Fruit fly (Drosophila melanogaster): Measurements from ENCODE around the gene Lim3.

The Lim3 gene

DNA sequence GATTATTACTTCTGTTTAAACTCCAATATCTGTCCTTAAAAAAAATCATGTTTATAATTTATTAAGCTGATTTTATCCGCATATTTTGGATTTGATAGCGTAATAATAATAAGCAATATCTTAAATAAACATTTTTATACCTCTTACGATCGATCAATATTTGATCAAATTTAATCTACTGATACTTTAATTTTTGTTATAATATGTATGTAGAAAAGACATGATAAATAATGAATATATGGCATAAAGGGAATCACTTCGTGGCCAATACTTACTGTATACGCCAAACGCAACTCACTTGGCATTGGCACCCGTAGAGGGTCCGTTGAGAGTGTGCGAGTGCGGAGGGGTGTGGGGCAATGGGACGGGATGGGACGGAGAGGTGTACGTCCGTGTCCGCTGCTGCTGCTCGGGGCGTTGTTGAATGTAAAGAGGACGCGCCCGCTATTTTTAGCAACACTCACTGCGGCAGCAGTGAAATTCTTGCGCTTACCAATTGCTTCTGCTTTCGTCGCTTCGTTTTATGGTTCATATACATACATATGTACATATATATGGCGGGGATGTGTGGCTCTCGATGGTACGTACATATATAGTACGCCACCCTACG is 72.0 kb downstream of the Lim3 start:
- TF ChIP-seq CG8301 (tag; optimal IDR thresholded peaks at IDR 0.05) (peak; percentile 27), CG13204 (GFP tag; optimal IDR thresholded peaks at IDR 0.05) (peak; percentile 86), CG14655 (GFP tag; optimal IDR thresholded peaks at IDR 0.05) (no peak), Pif1A (GFP tag; optimal IDR thresholded peaks at IDR 0.05) (no peak), CG34367 (tag; optimal IDR thresholded peaks at IDR 0.05) (no peak), CG8159 (tag; optimal IDR thresholded peaks at IDR 0.05) (no peak), CG9948 (tag; optimal IDR thresholded peaks at IDR 0.05) (peak; percentile 18), CG10348 (GFP tag; IDR thresholded peaks at IDR 0.05) (no peak), D1 (tag; optimal IDR thresholded peaks at IDR 0.05) (no peak), EcR (GFP tag; optimal IDR thresholded peaks at IDR 0.05) (no peak), fd96Ca (GFP tag; IDR thresholded peaks at IDR 0.05) (no peak), rn (GFP tag; IDR thresholded peaks at IDR 0.05) (no peak), Pif1B (GFP tag; optimal IDR thresholded peaks at IDR 0.05) (no peak), CG4496 (GFP tag; IDR thresholded peaks at IDR 0.05) (peak; percentile 47; the same call in 2 of the 3 replicates), Ets98B (GFP tag; IDR thresholded peaks at IDR 0.05) (peak; percentile 20; the same call in 1 of the 2 replicates), gl (tag; optimal IDR thresholded peaks at IDR 0.05) (no peak), Snoo (tag; optimal IDR thresholded peaks at IDR 0.05) (no peak), CG12605 (GFP tag; IDR thresholded peaks at IDR 0.05) (no peak), CG32121 (GFP tag; IDR thresholded peaks at IDR 0.05) (peak; percentile 47; the same call in 1 of the 2 replicates), CG17806 (tag; optimal IDR thresholded peaks at IDR 0.05) (no peak), CG15710 (tag; optimal IDR thresholded peaks at IDR 0.05) (no peak)

DNA sequence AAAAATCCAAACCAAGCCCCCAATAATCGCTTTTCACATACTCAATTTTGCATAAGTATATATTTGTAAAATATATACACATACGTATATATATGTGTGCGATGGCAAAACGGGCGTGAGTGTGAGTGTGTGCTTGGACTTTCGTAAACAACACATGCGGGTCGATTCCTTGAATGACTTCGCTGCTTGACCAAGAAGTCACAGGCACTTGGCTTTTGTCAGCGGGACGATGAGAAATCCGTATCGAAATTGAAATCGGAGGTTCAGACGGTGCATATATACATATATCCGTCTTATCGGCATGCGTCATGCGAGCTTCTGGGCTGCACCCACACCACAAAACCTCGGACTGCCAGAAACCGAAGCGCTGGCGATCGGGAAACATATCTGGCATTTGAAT is 73.2 kb downstream of the Lim3 start:
- no peak for TF ChIP-seq EcR (GFP tag; optimal IDR thresholded peaks at IDR 0.05)
- TF ChIP-seq Pif1B (GFP tag; optimal IDR thresholded peaks at IDR 0.05), result peak; percentile 15

- TF ChIP-seq CG8301 (tag; optimal IDR thresholded peaks at IDR 0.05) (no peak), CG12605 (GFP tag; IDR thresholded peaks at IDR 0.05) (no peak), gl (tag; optimal IDR thresholded peaks at IDR 0.05) (no peak)
These were observed 73.9 kb downstream of the Lim3 start, which contains the start of the genes mib2 and CG31800 for dm6 chr2L:19034213-19034929. Gene mib2, plus strand, starts transcription at chr2L:19034444. Gene CG31800, minus strand, starts transcription at chr2L:19034576.

DNA sequence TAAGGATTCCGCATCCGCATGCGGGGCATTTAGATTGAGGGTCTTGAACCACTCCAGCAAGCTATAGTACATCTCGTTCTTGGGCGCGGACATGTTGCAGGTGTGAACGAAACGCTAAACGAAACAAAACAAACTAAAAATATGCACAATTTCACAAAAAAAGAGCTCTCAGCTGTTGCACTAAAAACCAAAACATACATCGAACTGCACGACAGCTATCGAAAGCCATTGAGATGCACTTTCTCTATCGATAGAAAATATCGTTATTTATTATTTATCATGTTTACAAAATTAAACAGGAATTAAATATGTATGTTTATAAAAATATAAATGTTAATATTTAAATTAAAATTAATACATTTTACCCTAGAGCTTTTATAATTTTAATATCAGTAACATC is 74.9 kb downstream of the Lim3 start, which contains the start of gene hook:
Gene hook, minus strand, starts transcription at position 211 of the 400 bp plus-strand sequence.
- TF ChIP-seq rn (GFP tag; IDR thresholded peaks at IDR 0.05) (no peak), CG8159 (tag; optimal IDR thresholded peaks at IDR 0.05) (no peak), CG10348 (GFP tag; IDR thresholded peaks at IDR 0.05) (no peak), Ets98B (GFP tag; IDR thresholded peaks at IDR 0.05) (no peak), D1 (tag; optimal IDR thresholded peaks at IDR 0.05) (no peak), CG12605 (GFP tag; IDR thresholded peaks at IDR 0.05) (no peak), EcR (GFP tag; optimal IDR thresholded peaks at IDR 0.05) (no peak), CG34367 (tag; optimal IDR thresholded peaks at IDR 0.05) (no peak), CG4496 (GFP tag; IDR thresholded peaks at IDR 0.05) (no peak), CG13204 (GFP tag; optimal IDR thresholded peaks at IDR 0.05) (no peak), CG17806 (tag; optimal IDR thresholded peaks at IDR 0.05) (no peak), gl (tag; optimal IDR thresholded peaks at IDR 0.05) (no peak), CG8301 (tag; optimal IDR thresholded peaks at IDR 0.05) (no peak), CG14655 (GFP tag; optimal IDR thresholded peaks at IDR 0.05) (no peak)

Measured in whole organism, pupa.